Worm (Caenorhabditis elegans) whole organism, L4 larva: ENCODE results near the gene F49F1.14.

ENCODE experiments used
- Y105C5A.15 ChIP-seq: fragments of 200-800 bp; sonication (Bioruptor generic); IDR thresholded peaks from 2 replicates; pipeline ENCODE4 v1.3.6; 2022; ENCODE audit warnings: missing genetic modification characterization, missing compliant biosample characterization
- aly-2 ChIP-seq: sonication (generic microtip); optimal IDR thresholded peaks from 2 replicates; lab custom pipeline; 2018; ENCODE audit warnings: missing biosample characterization, missing genetic modification characterization
- ceh-62 ChIP-seq: sonication (generic microtip); optimal IDR thresholded peaks from 2 replicates; lab custom pipeline; 2017; ENCODE audit warnings: missing biosample characterization, missing genetic modification characterization
- ceh-82 ChIP-seq: sonication (generic microtip); optimal IDR thresholded peaks from 2 replicates; lab custom pipeline; 2017; ENCODE audit warnings: missing biosample characterization, missing genetic modification characterization
- ctbp-1 ChIP-seq: fragments of 200-800 bp; sonication (Bioruptor generic); IDR thresholded peaks from 2 replicates; pipeline ENCODE4 v1.3.6; 2022; ENCODE audit warnings: missing genetic modification reagents, missing genetic modification characterization, missing compliant biosample characterization
- egl-27 ChIP-seq: sonication (generic microtip); optimal IDR thresholded peaks from 3 replicates; lab custom pipeline; 2017; ENCODE audit warnings: missing biosample characterization, missing genetic modification reagents, missing genetic modification characterization
- gei-8 ChIP-seq: fragments of 200-800 bp; sonication (Bioruptor generic); optimal IDR thresholded peaks from 2 replicates; lab custom pipeline; 2018; ENCODE audit warnings: mild to moderate bottlenecking, missing genetic modification characterization, missing compliant biosample characterization
- pha-4 ChIP-seq, 2 experiments: fragments of 150-350 bp in 1 of 2; fragments of 200-800 bp in 1 of 2; sonication (Bioruptor generic) in 1 of 2; IDR thresholded peaks in 1 of 2; optimal IDR thresholded peaks in 1 of 2; 2 replicates each; pipeline versions ENCODE4 v1.3.6 to Lab custom; 2014 to 2022; ENCODE audit warnings: missing genetic modification characterization in 2 of 2, missing genetic modification reagents in 2 of 2, missing biosample characterization in 1 of 2, missing compliant biosample characterization in 1 of 2
- zip-11 ChIP-seq: fragments of 200-800 bp; sonication (Bioruptor generic); IDR thresholded peaks from 2 replicates; pipeline ENCODE4 v1.3.6; 2022; ENCODE audit warnings: missing genetic modification characterization, missing compliant biosample characterization

- TF ChIP-seq aly-2 (tag; lab: Kevin White, UChicago) (no peak), zip-11 (GFP tag; lab: Robert Waterston, UW) (no peak), ctbp-1 (GFP tag; lab: Robert Waterston, UW) (no peak), ceh-82 (tag; lab: Kevin White, UChicago) (no peak), egl-27 (tag; lab: Kevin White, UChicago) (no peak), ceh-62 (tag; lab: Kevin White, UChicago) (no peak), pha-4 (GFP tag; IDR thresholded peaks at IDR 0.05; lab: Robert Waterston, UW) (no peak), pha-4 (tag; optimal IDR thresholded peaks at IDR 0.05; lab: Kevin White, UChicago) (no peak), Y105C5A.15 (no peak), gei-8 (GFP tag; lab: Kevin White, UChicago) (no peak)
These were observed 28.0 kb upstream of the F49F1.14 start, which contains the start of gene F49F1.18 for ce11 chrIV:4140265-4140664.
